Fruit fly (Drosophila melanogaster): ENCODE results near the gene CG2003.

- TF ChIP-seq CTCF (optimal IDR thresholded peaks at IDR 0.05): no peak
- TF ChIP-seq CG8478 (optimal IDR thresholded peaks at IDR 0.05): no peak
Observed at dm6 chr3R:32022088-32022487, 44.2 kb downstream of the CG2003 start.

All from S2 (cell line).